Fruit fly (Drosophila melanogaster): Measurements from ENCODE around the gene CG44085.

The CG44085 gene

DNA sequence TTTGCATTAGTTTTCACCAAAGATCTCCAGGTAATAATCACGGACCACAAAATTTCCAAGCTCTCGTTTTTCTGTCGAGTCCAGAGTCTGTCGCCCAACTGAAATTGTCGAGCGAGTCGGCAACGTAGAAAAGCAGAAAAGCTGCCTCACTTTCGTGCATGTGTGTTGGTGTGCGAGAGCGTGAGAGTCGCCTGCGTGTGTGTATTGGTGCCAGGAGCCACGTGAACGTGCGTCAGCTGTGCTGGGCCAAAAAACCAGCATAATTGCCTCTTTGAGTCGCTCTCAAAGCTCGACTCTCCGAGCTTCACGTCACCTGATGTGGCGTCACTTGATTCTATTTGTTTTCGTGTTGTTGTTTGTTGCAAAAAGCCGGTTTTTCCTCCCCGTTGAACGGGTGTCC is 70.2 kb downstream of the CG44085 start, which contains the start of gene hbt:
Gene hbt (minus strand): TSS at position 101 of the 400 bp plus-strand sequence.
- no peak for TF ChIP-seq Sin3A (optimal IDR thresholded peaks at IDR 0.05)
- no peak for TF ChIP-seq Myc (optimal IDR thresholded peaks at IDR 0.05)
- no peak for TF ChIP-seq psq (optimal IDR thresholded peaks at IDR 0.05)
- TF ChIP-seq h (optimal IDR thresholded peaks at IDR 0.05): no peak
- no peak for TF ChIP-seq ttk (optimal IDR thresholded peaks at IDR 0.05)
- no peak for TF ChIP-seq insv (optimal IDR thresholded peaks at IDR 0.05)

DNA sequence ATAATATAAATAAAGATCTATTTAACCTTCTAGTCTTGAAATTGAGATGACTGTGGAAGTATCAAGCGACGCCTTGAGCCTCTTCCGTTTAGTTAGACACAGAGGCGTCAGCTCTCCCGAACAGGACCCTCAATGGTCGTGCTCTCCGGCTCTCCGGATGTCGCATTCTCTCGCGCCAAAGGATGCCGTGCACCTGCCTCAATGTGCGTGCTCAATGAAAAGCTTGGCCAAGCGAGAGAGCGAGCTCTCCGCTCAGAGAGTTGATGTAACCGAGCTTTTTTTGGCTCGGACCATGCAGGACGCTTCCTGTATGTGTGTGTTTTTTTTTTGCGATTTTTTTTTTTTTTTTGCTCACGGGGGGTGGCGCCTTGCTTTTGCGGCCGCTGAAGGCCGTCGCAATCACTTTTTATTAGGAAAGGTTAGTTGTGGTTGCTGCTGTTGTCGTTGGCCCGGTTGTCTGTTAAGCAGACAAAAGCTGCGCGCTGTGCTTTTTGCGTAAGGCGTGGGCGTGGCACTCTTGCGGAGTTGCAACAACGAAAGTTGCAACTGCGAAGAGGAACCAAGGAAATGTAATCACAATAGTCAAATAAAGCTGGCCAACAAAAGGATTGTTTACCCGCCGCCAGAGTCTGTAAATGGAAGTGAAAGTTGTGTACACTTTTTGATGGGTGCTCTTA is 71.2 kb downstream of the CG44085 start:
- TF ChIP-seq Myc (optimal IDR thresholded peaks at IDR 0.05): no peak
- TF ChIP-seq insv (optimal IDR thresholded peaks at IDR 0.05): no peak
- no peak for TF ChIP-seq Sin3A (optimal IDR thresholded peaks at IDR 0.05)

DNA sequence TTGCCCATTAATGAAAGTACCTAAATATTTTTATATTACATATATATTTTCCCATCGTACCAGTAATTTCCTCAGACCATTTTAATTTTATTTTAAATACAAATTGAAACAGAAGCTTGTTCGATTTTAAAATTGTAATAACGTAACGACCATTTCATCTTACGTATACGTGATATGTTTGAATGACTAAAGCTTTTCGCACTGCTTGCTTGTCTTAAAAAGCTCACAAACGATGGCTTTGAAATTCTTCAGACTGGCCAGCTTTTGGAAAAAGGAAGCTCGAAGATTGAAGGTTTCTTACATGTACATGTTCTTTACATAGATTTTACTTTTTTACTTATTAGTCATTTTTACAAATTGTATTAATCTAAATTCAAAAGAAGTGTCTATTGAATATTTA is 71.9 kb downstream of the CG44085 start:
- TF ChIP-seq Sin3A (optimal IDR thresholded peaks at IDR 0.05) (no peak), h (optimal IDR thresholded peaks at IDR 0.05) (no peak)
